Worm (Caenorhabditis elegans) whole organism, L1 larva: ENCODE measurements around the gene mrp-6.

Experiments used
- aly-2 ChIP-seq: fragments of 150-350 bp; optimal IDR thresholded peaks from 2 replicates; lab custom pipeline; 2014; ENCODE audit warnings: missing biosample characterization, missing genetic modification characterization
- elt-2 ChIP-seq: sonication (generic microtip); optimal IDR thresholded peaks from 2 replicates; lab custom pipeline; 2016; ENCODE audit warnings: missing genetic modification characterization, mild to moderate bottlenecking, inconsistent platforms, missing compliant biosample characterization, missing genetic modification reagents
- mab-9 ChIP-seq: fragments of 200-800 bp; sonication (Bioruptor generic); IDR thresholded peaks from 2 replicates; pipeline ENCODE4 v1.3.6; 2022; ENCODE audit warnings: missing genetic modification reagents, missing genetic modification characterization, missing compliant biosample characterization
- mep-1 ChIP-seq: fragments of 150-350 bp; optimal IDR thresholded peaks from 2 replicates; lab custom pipeline; 2014; ENCODE audit warnings: missing biosample characterization, missing genetic modification characterization
- nhr-237 ChIP-seq: fragments of 150-350 bp; optimal IDR thresholded peaks from 2 replicates; lab custom pipeline; 2014; ENCODE audit warnings: missing biosample characterization, missing genetic modification characterization
- nhr-28 ChIP-seq: fragments of 150-350 bp; optimal IDR thresholded peaks from 2 replicates; lab custom pipeline; 2014; ENCODE audit warnings: missing biosample characterization, missing genetic modification characterization
- nhr-77 ChIP-seq: fragments of 150-350 bp; optimal IDR thresholded peaks from 2 replicates; lab custom pipeline; 2014; ENCODE audit warnings: missing biosample characterization, missing genetic modification characterization
- pag-3 ChIP-seq: sonication (generic microtip); optimal IDR thresholded peaks from 2 replicates; lab custom pipeline; 2017; ENCODE audit warnings: missing genetic modification characterization, mild to moderate bottlenecking, missing compliant biosample characterization, antibody characterized with exemption, borderline replicate concordance; ENCODE audit not compliant: insufficient read depth
- pqm-1 ChIP-seq: sonication (generic microtip); optimal IDR thresholded peaks from 3 replicates; lab custom pipeline; 2017; ENCODE audit warnings: missing biosample characterization, missing genetic modification characterization
- snpc-4 ChIP-seq: fragments of 150-350 bp; optimal IDR thresholded peaks from 2 replicates; lab custom pipeline; 2014; ENCODE audit warnings: missing biosample characterization, missing genetic modification characterization
- sptf-1 ChIP-seq: fragments of 150-350 bp; optimal IDR thresholded peaks from 2 replicates; lab custom pipeline; 2014; ENCODE audit warnings: missing biosample characterization, missing genetic modification characterization
- unc-62 ChIP-seq: fragments of 150-350 bp; optimal IDR thresholded peaks from 2 replicates; lab custom pipeline; 2014; ENCODE audit warnings: missing biosample characterization, missing genetic modification reagents, missing genetic modification characterization

ce11 chrX:4190537-4191144, 4.1 kb upstream of the mrp-6 start, which contains the start of gene vha-12:
- no peak for TF ChIP-seq pqm-1
- TF ChIP-seq nhr-237 (tag; lab: Kevin White, UChicago): peak; percentile 91
- peak; percentile 68 for TF ChIP-seq snpc-4 (tag; lab: Kevin White, UChicago)
- TF ChIP-seq mep-1 (tag; lab: Kevin White, UChicago): peak; percentile 86
- no peak for TF ChIP-seq unc-62 (GFP tag; lab: Kevin White, UChicago)
- TF ChIP-seq elt-2: peak; percentile 77
- peak; percentile 76 for TF ChIP-seq pag-3 (tag; lab: Kevin White, UChicago)
- TF ChIP-seq nhr-28 (tag; lab: Kevin White, UChicago): no peak
- peak; percentile 89 for TF ChIP-seq nhr-77 (tag; lab: Kevin White, UChicago)
- peak; percentile 66; the same call in 1 of the 2 replicates for TF ChIP-seq mab-9 (GFP tag; lab: Robert Waterston, UW)
- no peak for TF ChIP-seq sptf-1
- peak; percentile 83 for TF ChIP-seq aly-2 (tag; lab: Kevin White, UChicago)
